ENCODE assay signal across 3 fruit fly cellular contexts in genomic region chr3L:12572366-12572765, dm6.
TF ChIP-seq lines count a peak whose summit lies in the region.

sowah (minus strand) TSS chr3L:12572542.

TF ChIP-seq in whole organism, embryonic, 481 proteins besides CTCF, POLR2A, EP300 and RAD21 (continued from another document and continues in another):
- TF ChIP-seq CG10654 (GFP tag; optimal IDR thresholded peaks at IDR 0.05; lab: Kevin White, UChicago): peak; percentile 46
- peak; percentile 30 for TF ChIP-seq vfl (GFP tag; optimal IDR thresholded peaks at IDR 0.05; lab: Kevin White, UChicago)
- peak; percentile 2 for TF ChIP-seq CG10209 (GFP tag; optimal IDR thresholded peaks at IDR 0.05; lab: Kevin White, UChicago)
- peak; percentile 32 for TF ChIP-seq bab2 (GFP tag; optimal IDR thresholded peaks at IDR 0.05; lab: Kevin White, UChicago)
- peak; percentile 66 for TF ChIP-seq Abd-B (GFP tag; optimal IDR thresholded peaks at IDR 0.05; lab: Kevin White, UChicago)
- TF ChIP-seq Hey (tag; optimal IDR thresholded peaks at IDR 0.05; lab: Kevin White, UChicago): no peak
- TF ChIP-seq wek (GFP tag; optimal IDR thresholded peaks at IDR 0.05; lab: Kevin White, UChicago): no peak
- no peak for TF ChIP-seq CG8388 (GFP tag; optimal IDR thresholded peaks at IDR 0.05; lab: Kevin White, UChicago)
- TF ChIP-seq Awh (GFP tag; IDR thresholded peaks at IDR 0.05; lab: Robert Waterston, UW): no peak
- no peak for TF ChIP-seq CG4707 (GFP tag; optimal IDR thresholded peaks at IDR 0.05; lab: Kevin White, UChicago)
- TF ChIP-seq Oli (tag; optimal IDR thresholded peaks at IDR 0.05; lab: Kevin White, UChicago): no peak
- peak; percentile 46; the same call in 1 of the 2 replicates for TF ChIP-seq Dref (GFP tag; IDR thresholded peaks at IDR 0.05; lab: Robert Waterston, UW)
- TF ChIP-seq sens-2 (GFP tag; IDR thresholded peaks at IDR 0.05; lab: Robert Waterston, UW): no peak
- TF ChIP-seq CG2678 (tag; optimal IDR thresholded peaks at IDR 0.05; lab: Kevin White, UChicago): no peak
- TF ChIP-seq prd (optimal IDR thresholded peaks at IDR 0.05; lab: Kevin White, UChicago): no peak
- peak; percentile 45; the same call in 1 of the 3 replicates for TF ChIP-seq prd (GFP tag; IDR thresholded peaks at IDR 0.05; lab: Robert Waterston, UW)
- TF ChIP-seq gce (GFP tag; IDR thresholded peaks at IDR 0.05; lab: Robert Waterston, UW): no peak
- peak; percentile 52 for TF ChIP-seq dm (GFP tag; optimal IDR thresholded peaks at IDR 0.05; lab: Kevin White, UChicago)
- TF ChIP-seq tll (GFP tag; optimal IDR thresholded peaks at IDR 0.05; lab: Kevin White, UChicago): peak in 1 of 2 experiments; percentile 29
- no peak for TF ChIP-seq CG12299 (tag; optimal IDR thresholded peaks at IDR 0.05; lab: Kevin White, UChicago)
- TF ChIP-seq nerfin-2 (GFP tag; IDR thresholded peaks at IDR 0.05; lab: Robert Waterston, UW; ENCODE audit: partially characterized antibody): no peak
- no peak for TF ChIP-seq Sry-β (GFP tag; optimal IDR thresholded peaks at IDR 0.05; lab: Kevin White, UChicago)
- TF ChIP-seq hb (GFP tag; IDR thresholded peaks at IDR 0.05; lab: Robert Waterston, UW; ENCODE audit: partially characterized antibody): no peak
- TF ChIP-seq CG3163 (GFP tag; optimal IDR thresholded peaks at IDR 0.05; lab: Kevin White, UChicago): peak; percentile 38
- TF ChIP-seq Dp (GFP tag; optimal IDR thresholded peaks at IDR 0.05; lab: Kevin White, UChicago): peak; percentile 47
- TF ChIP-seq btn (GFP tag; optimal IDR thresholded peaks at IDR 0.05; lab: Kevin White, UChicago): no peak
- peak; percentile 40 to 44 for TF ChIP-seq Pdp1 (GFP tag; optimal IDR thresholded peaks at IDR 0.05; lab: Kevin White, UChicago)
- TF ChIP-seq dan (GFP tag; IDR thresholded peaks at IDR 0.05; lab: Robert Waterston, UW): no peak
- no peak for TF ChIP-seq abd-A (tag; optimal IDR thresholded peaks at IDR 0.05; lab: Kevin White, UChicago)
- TF ChIP-seq CG2116 (GFP tag; optimal IDR thresholded peaks at IDR 0.05; lab: Kevin White, UChicago): peak; percentile 26
- TF ChIP-seq CG10959 (GFP tag; IDR thresholded peaks at IDR 0.05; lab: Robert Waterston, UW): peak; percentile 7; the same call in 1 of the 2 replicates
- TF ChIP-seq CG10543 (GFP tag; optimal IDR thresholded peaks at IDR 0.05; lab: Kevin White, UChicago): peak; percentile 4
- no peak; the same call in 2 of the 3 replicates for TF ChIP-seq CG16813 (GFP tag; IDR thresholded peaks at IDR 0.05; lab: Robert Waterston, UW; ENCODE audit: partially characterized antibody)
- TF ChIP-seq HHEX (GFP tag; optimal IDR thresholded peaks at IDR 0.05; lab: Kevin White, UChicago): no peak
- peak; percentile 70 for TF ChIP-seq CG15514 (GFP tag; optimal IDR thresholded peaks at IDR 0.05; lab: Kevin White, UChicago)
- TF ChIP-seq CG4854 (GFP tag; optimal IDR thresholded peaks at IDR 0.05; lab: Kevin White, UChicago): peak; percentile 28
- 0 out of 3 replicates have a peak, but pooled peaks have one; percentile 33 for TF ChIP-seq tgo (GFP tag; IDR thresholded peaks at IDR 0.05; lab: Robert Waterston, UW)
- peak; percentile 94 for TF ChIP-seq HmgD (GFP tag; optimal IDR thresholded peaks at IDR 0.05; lab: Kevin White, UChicago)
- no peak for TF ChIP-seq stc (GFP tag; IDR thresholded peaks at IDR 0.05; lab: Robert Waterston, UW)
- no peak for TF ChIP-seq ranshi (GFP tag; IDR thresholded peaks at IDR 0.05; lab: Robert Waterston, UW)
- TF ChIP-seq CG1603 (tag; optimal IDR thresholded peaks at IDR 0.05; lab: Kevin White, UChicago): peak; percentile 76
- TF ChIP-seq Asciz (GFP tag; optimal IDR thresholded peaks at IDR 0.05; lab: Kevin White, UChicago): no peak
- peak; percentile 99 for TF ChIP-seq MBD-R2 (GFP tag; IDR thresholded peaks at IDR 0.05; lab: Robert Waterston, UW)
- TF ChIP-seq CG10321 (GFP tag; IDR thresholded peaks at IDR 0.05; lab: Robert Waterston, UW): no peak

TF ChIP-seq in whole organism, prepupa, 60 proteins besides CTCF, POLR2A, EP300 and RAD21 (continued from another document):
- TF ChIP-seq CG6808 (GFP tag; optimal IDR thresholded peaks at IDR 0.05; lab: Kevin White, UChicago): no peak
- TF ChIP-seq Eip78C (GFP tag; lab: Kevin White, UChicago): peak; percentile 62
- TF ChIP-seq lz (GFP tag; optimal IDR thresholded peaks at IDR 0.05; lab: Kevin White, UChicago): no peak
- TF ChIP-seq CG3919 (GFP tag; optimal IDR thresholded peaks at IDR 0.05; lab: Kevin White, UChicago): peak; percentile 41
- TF ChIP-seq Blimp-1 (GFP tag; optimal IDR thresholded peaks at IDR 0.05; lab: Kevin White, UChicago): no peak
- TF ChIP-seq CG3032 (tag; optimal IDR thresholded peaks at IDR 0.05; lab: Kevin White, UChicago): peak; percentile 58
- no peak for TF ChIP-seq net (GFP tag; optimal IDR thresholded peaks at IDR 0.05; lab: Kevin White, UChicago)
- no peak for TF ChIP-seq dac (GFP tag; optimal IDR thresholded peaks at IDR 0.05; lab: Kevin White, UChicago)
- no peak for TF ChIP-seq CG4318 (GFP tag; optimal IDR thresholded peaks at IDR 0.05; lab: Kevin White, UChicago)
- no peak for TF ChIP-seq Smox (GFP tag; optimal IDR thresholded peaks at IDR 0.05; lab: Kevin White, UChicago)
- no peak for TF ChIP-seq CG8119 (GFP tag; IDR thresholded peaks at IDR 0.05; lab: Robert Waterston, UW)
- peak; percentile 8 for TF ChIP-seq CG11902 (GFP tag; optimal IDR thresholded peaks at IDR 0.05; lab: Kevin White, UChicago)
- TF ChIP-seq fd59A (GFP tag; optimal IDR thresholded peaks at IDR 0.05; lab: Kevin White, UChicago): no peak
- TF ChIP-seq Ets96B (tag; optimal IDR thresholded peaks at IDR 0.05; lab: Kevin White, UChicago): peak; percentile 24
- TF ChIP-seq cyc (GFP tag; optimal IDR thresholded peaks at IDR 0.05; lab: Kevin White, UChicago): peak; percentile 54
- TF ChIP-seq acj6 (GFP tag; optimal IDR thresholded peaks at IDR 0.05; lab: Kevin White, UChicago): no peak
- peak in 1 of 2 experiments; percentile 14 for TF ChIP-seq ss (GFP tag; optimal IDR thresholded peaks at IDR 0.05; lab: Kevin White, UChicago)
- peak; percentile 39 for TF ChIP-seq topi (GFP tag; optimal IDR thresholded peaks at IDR 0.05; lab: Kevin White, UChicago)
- TF ChIP-seq CG1621 (tag; optimal IDR thresholded peaks at IDR 0.05; lab: Kevin White, UChicago): peak; percentile 18
- no peak for TF ChIP-seq svp (GFP tag; lab: Kevin White, UChicago)
- peak; percentile 15 for TF ChIP-seq pdm3 (GFP tag; optimal IDR thresholded peaks at IDR 0.05; lab: Kevin White, UChicago)
- TF ChIP-seq Hr38 (GFP tag; optimal IDR thresholded peaks at IDR 0.05; lab: Kevin White, UChicago): no peak
- no peak for TF ChIP-seq CG10631 (GFP tag; optimal IDR thresholded peaks at IDR 0.05; lab: Kevin White, UChicago)
- no peak for TF ChIP-seq CG11294 (GFP tag; IDR thresholded peaks at IDR 0.05; lab: Robert Waterston, UW)
- no peak for TF ChIP-seq Eip93F (GFP tag; optimal IDR thresholded peaks at IDR 0.05; lab: Kevin White, UChicago)
- no peak for TF ChIP-seq CG34406 (GFP tag; optimal IDR thresholded peaks at IDR 0.05; lab: Kevin White, UChicago)
- peak in 1 of 2 experiments; percentile 37 for TF ChIP-seq salr (GFP tag; optimal IDR thresholded peaks at IDR 0.05; lab: Kevin White, UChicago)
- no peak for TF ChIP-seq Sox102F (GFP tag; optimal IDR thresholded peaks at IDR 0.05; lab: Kevin White, UChicago)
- no peak for TF ChIP-seq CG8632 (GFP tag; optimal IDR thresholded peaks at IDR 0.05; lab: Kevin White, UChicago)
- TF ChIP-seq Met (GFP tag; optimal IDR thresholded peaks at IDR 0.05; lab: Kevin White, UChicago): peak; percentile 35
- no peak for TF ChIP-seq CG11762 (GFP tag; optimal IDR thresholded peaks at IDR 0.05; lab: Kevin White, UChicago; ENCODE audit: insufficient read depth)
- TF ChIP-seq Lpt (GFP tag; optimal IDR thresholded peaks at IDR 0.05; lab: Kevin White, UChicago): no peak
- TF ChIP-seq Gug (GFP tag; IDR thresholded peaks at IDR 0.05; lab: Robert Waterston, UW): peak; percentile 38; the same call in 1 of the 2 replicates
- peak; percentile 13 for TF ChIP-seq Hr4 (GFP tag; optimal IDR thresholded peaks at IDR 0.05; lab: Kevin White, UChicago)
- 0 out of 2 replicates have a peak, but pooled peaks have one; percentile 14 for TF ChIP-seq CG15336 (GFP tag; IDR thresholded peaks at IDR 0.05; lab: Robert Waterston, UW)
- peak; percentile 48 for TF ChIP-seq CG31627 (GFP tag; optimal IDR thresholded peaks at IDR 0.05; lab: Kevin White, UChicago)
- TF ChIP-seq CG7368 (GFP tag; optimal IDR thresholded peaks at IDR 0.05; lab: Kevin White, UChicago): no peak
- no peak for TF ChIP-seq vri (GFP tag; optimal IDR thresholded peaks at IDR 0.05; lab: Kevin White, UChicago)

TF ChIP-seq in whole organism, wandering third instar larva, 38 proteins besides CTCF, POLR2A, EP300 and RAD21 (continued from another document):
- no peak for TF ChIP-seq foxo (GFP tag; optimal IDR thresholded peaks at IDR 0.05; lab: Kevin White, UChicago)
- no peak for TF ChIP-seq fru (GFP tag; optimal IDR thresholded peaks at IDR 0.05; lab: Kevin White, UChicago)
- TF ChIP-seq usp (GFP tag; optimal IDR thresholded peaks at IDR 0.05; lab: Kevin White, UChicago): no peak
- TF ChIP-seq OdsH (GFP tag; optimal IDR thresholded peaks at IDR 0.05; lab: Kevin White, UChicago): no peak
- peak; percentile 20 for TF ChIP-seq Jra (GFP tag; optimal IDR thresholded peaks at IDR 0.05; lab: Kevin White, UChicago)
- TF ChIP-seq Hr83 (GFP tag; optimal IDR thresholded peaks at IDR 0.05; lab: Kevin White, UChicago; ENCODE audit: poor library complexity, severe bottlenecking): peak; percentile 33
- TF ChIP-seq CG9705 (GFP tag; optimal IDR thresholded peaks at IDR 0.05; lab: Kevin White, UChicago): peak; percentile 51
- TF ChIP-seq Vsx2 (GFP tag; optimal IDR thresholded peaks at IDR 0.05; lab: Kevin White, UChicago; ENCODE audit: partially characterized antibody): peak; percentile 90
- TF ChIP-seq Hr78 (GFP tag; optimal IDR thresholded peaks at IDR 0.05; lab: Kevin White, UChicago): no peak
- TF ChIP-seq psq (GFP tag; optimal IDR thresholded peaks at IDR 0.05; lab: Kevin White, UChicago): no peak
- TF ChIP-seq ey (GFP tag; optimal IDR thresholded peaks at IDR 0.05; lab: Kevin White, UChicago): peak; percentile 3
